Worm (Caenorhabditis elegans) whole organism, late embryonic: ENCODE results near the gene mpst-2.

Experiments
- C08G9.2 ChIP-seq: sonication (generic microtip); optimal IDR thresholded peaks from 2 replicates; lab custom pipeline; 2016; ENCODE audit warnings: mild to moderate bottlenecking, missing genetic modification characterization, moderate library complexity, missing compliant biosample characterization
- ama-1 ChIP-seq: fragments of 150-350 bp; optimal IDR thresholded peaks from 2 replicates; lab custom pipeline; 2014
- ceh-18 ChIP-seq: sonication (generic microtip); optimal IDR thresholded peaks from 2 replicates; lab custom pipeline; 2016; ENCODE audit warnings: missing genetic modification characterization, missing compliant biosample characterization
- ceh-30 ChIP-seq: fragments of 150-350 bp; optimal IDR thresholded peaks from 2 replicates; lab custom pipeline; 2014; ENCODE audit warnings: missing biosample characterization, missing genetic modification characterization
- che-1 ChIP-seq: sonication (generic microtip); optimal IDR thresholded peaks from 2 replicates; lab custom pipeline; 2016; ENCODE audit warnings: mild to moderate bottlenecking, missing genetic modification characterization, missing compliant biosample characterization
- dve-1 ChIP-seq: sonication (generic microtip); optimal IDR thresholded peaks from 2 replicates; lab custom pipeline; 2017; ENCODE audit warnings: antibody characterized with exemption, mild to moderate bottlenecking, missing genetic modification characterization, missing compliant biosample characterization
- ets-4 ChIP-seq: sonication (generic microtip); optimal IDR thresholded peaks from 2 replicates; lab custom pipeline; 2016; ENCODE audit warnings: missing genetic modification characterization, missing compliant biosample characterization
- hlh-8 ChIP-seq: sonication (generic microtip); optimal IDR thresholded peaks from 2 replicates; lab custom pipeline; 2016; ENCODE audit warnings: missing genotype, missing genetic modification characterization, missing compliant biosample characterization
- pha-2 ChIP-seq: sonication (generic microtip); optimal IDR thresholded peaks from 2 replicates; lab custom pipeline; 2017; ENCODE audit warnings: mild to moderate bottlenecking, missing genetic modification characterization, missing compliant biosample characterization
- pros-1 ChIP-seq: fragments of 150-350 bp; optimal IDR thresholded peaks from 2 replicates; lab custom pipeline; 2014; ENCODE audit warnings: missing biosample characterization, missing genetic modification reagents, missing genetic modification characterization
- rnt-1 ChIP-seq: sonication (generic microtip); optimal IDR thresholded peaks from 2 replicates; lab custom pipeline; 2016; ENCODE audit warnings: missing genetic modification characterization, missing compliant biosample characterization
- tbx-2 ChIP-seq: sonication (generic microtip); optimal IDR thresholded peaks from 2 replicates; lab custom pipeline; 2016; ENCODE audit warnings: missing genetic modification characterization, missing compliant biosample characterization
- unc-3 ChIP-seq, 2 experiments: fragments of 200-800 bp in 1 of 2; sonication (Bioruptor generic) in 1 of 2; sonication (generic microtip) in 1 of 2; conservative IDR thresholded peaks in 1 of 2; optimal IDR thresholded peaks in 1 of 2; 2 replicates each; pipeline versions ENCODE4 v1.3.6 to Lab custom; 2016 to 2022; ENCODE audit warnings: missing compliant biosample characterization in 2 of 2, missing genetic modification characterization in 2 of 2, missing genetic modification reagents in 1 of 2
- unc-86 ChIP-seq: sonication (generic microtip); optimal IDR thresholded peaks from 2 replicates; lab custom pipeline; 2016; ENCODE audit warnings: missing genetic modification characterization, missing compliant biosample characterization

DNA sequence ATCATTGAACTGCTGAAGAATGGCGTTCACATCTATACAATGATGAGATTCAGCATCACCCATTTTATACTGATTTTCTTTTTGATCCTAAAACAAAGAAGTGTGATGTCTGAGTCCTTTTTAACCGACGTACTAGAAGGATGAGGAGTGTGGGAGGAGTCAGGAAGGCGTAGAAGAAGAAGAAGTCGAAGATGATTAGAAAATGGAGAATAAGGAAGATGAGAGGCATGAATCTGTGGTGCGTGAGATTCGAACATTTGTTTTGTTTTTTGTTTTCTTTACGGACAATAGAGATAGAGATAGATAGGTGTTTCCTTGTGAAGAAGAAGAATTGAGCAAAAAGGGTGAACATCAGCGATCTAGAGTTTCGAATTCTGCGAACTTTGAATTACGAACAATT is 34.8 kb downstream of the mpst-2 start, which contains the start of gene npr-13:
- TF ChIP-seq C08G9.2 (tag; lab: Kevin White, UChicago) (no peak), dve-1 (tag; lab: Kevin White, UChicago) (no peak), ceh-18 (tag; lab: Kevin White, UChicago) (no peak), ets-4 (tag; lab: Kevin White, UChicago) (no peak), tbx-2 (no peak), hlh-8 (tag; lab: Kevin White, UChicago) (no peak), pha-2 (no peak), che-1 (tag; lab: Kevin White, UChicago) (no peak), unc-86 (tag; lab: Kevin White, UChicago) (no peak), ceh-30 (no peak), rnt-1 (tag; lab: Kevin White, UChicago) (no peak), unc-3 (GFP tag; conservative IDR thresholded peaks at IDR 0.05; lab: Robert Waterston, UW) (no peak), unc-3 (tag; optimal IDR thresholded peaks at IDR 0.05; lab: Kevin White, UChicago) (no peak), ama-1 (no peak), pros-1 (tag; lab: Kevin White, UChicago) (no peak)
